Worm (Caenorhabditis elegans) whole organism, early embryonic: ENCODE measurements around the gene F28E10.1.

ENCODE experiments used
- aly-1 ChIP-seq: sonication (generic microtip); optimal IDR thresholded peaks from 2 replicates; lab custom pipeline; 2016; ENCODE audit warnings: missing genetic modification characterization, missing compliant biosample characterization
- ama-1 ChIP-seq: fragments of 150-350 bp; optimal IDR thresholded peaks from 2 replicates; lab custom pipeline; 2014
- ceh-36 ChIP-seq: sonication (generic microtip); optimal IDR thresholded peaks from 2 replicates; lab custom pipeline; 2016; ENCODE audit warnings: missing genetic modification characterization, inconsistent platforms, missing compliant biosample characterization
- hmbx-1 ChIP-seq: sonication (generic microtip); optimal IDR thresholded peaks from 2 replicates; lab custom pipeline; 2016; ENCODE audit warnings: mild to moderate bottlenecking, missing genetic modification characterization, missing compliant biosample characterization
- hmg-4 ChIP-seq: fragments of 200-800 bp; sonication (Bioruptor generic); optimal IDR thresholded peaks from 2 replicates; lab custom pipeline; 2018; ENCODE audit warnings: mild to moderate bottlenecking, missing genetic modification characterization, missing compliant biosample characterization
- hnd-1 ChIP-seq: sonication (generic microtip); optimal IDR thresholded peaks from 2 replicates; lab custom pipeline; 2016; ENCODE audit warnings: missing genetic modification characterization, missing compliant biosample characterization
- scrt-1 ChIP-seq: fragments of 200-800 bp; sonication (Bioruptor generic); IDR thresholded peaks from 2 replicates; pipeline ENCODE4 v1.3.6; 2022; ENCODE audit warnings: missing genetic modification characterization, missing compliant biosample characterization
- sea-1 ChIP-seq: fragments of 200-800 bp; sonication (Bioruptor generic); conservative IDR thresholded peaks from 2 replicates; pipeline ENCODE4 v1.3.6; 2022; ENCODE audit warnings: missing genetic modification characterization, missing compliant biosample characterization
- tbx-11 ChIP-seq: fragments of 200-800 bp; sonication (Bioruptor generic); IDR thresholded peaks from 2 replicates; pipeline ENCODE4 v1.3.6; 2022; ENCODE audit warnings: missing genetic modification characterization, missing compliant biosample characterization
- tra-4 ChIP-seq: sonication (generic microtip); optimal IDR thresholded peaks from 2 replicates; lab custom pipeline; 2017; ENCODE audit warnings: missing genetic modification characterization, missing compliant biosample characterization

DNA sequence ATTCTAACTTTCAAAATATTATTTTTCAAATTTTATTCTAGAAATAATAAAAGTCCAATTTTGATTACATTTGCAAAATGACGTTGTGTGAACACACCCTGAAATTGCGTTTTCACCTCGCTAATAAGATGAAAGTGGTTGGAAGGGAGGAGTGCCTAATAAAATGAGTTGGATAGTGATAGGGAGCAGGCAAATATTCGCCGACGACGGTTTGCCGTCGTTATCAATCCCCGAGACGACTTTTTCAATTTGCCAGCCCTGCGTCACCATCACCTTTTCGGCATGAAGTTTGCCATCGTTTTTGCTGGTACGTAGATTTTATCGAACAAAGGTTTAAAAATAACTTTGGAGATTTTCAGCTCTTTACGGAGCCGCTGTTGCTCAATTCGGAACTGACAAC lies 37.0 kb downstream of the F28E10.1 start, which contains the start of gene nspg-10:
- TF ChIP-seq tbx-11 (GFP tag; lab: Robert Waterston, UW) (no peak), sea-1 (GFP tag; lab: Robert Waterston, UW) (no peak), ama-1 (lab: Kevin White, UChicago) (no peak), aly-1 (tag; lab: Kevin White, UChicago) (no peak), hmbx-1 (tag; lab: Kevin White, UChicago) (no peak), tra-4 (no peak), scrt-1 (GFP tag; lab: Robert Waterston, UW) (no peak), hmg-4 (GFP tag; lab: Kevin White, UChicago) (no peak), hnd-1 (tag; lab: Kevin White, UChicago) (no peak), ceh-36 (tag; lab: Kevin White, UChicago) (no peak)
